Fruit fly (Drosophila melanogaster): ENCODE data around the gene rsh.

The rsh gene

dm6 chrX:13111832-13112231, 123.4 kb downstream of the rsh start (continued):
- TF ChIP-seq prd (optimal IDR thresholded peaks at IDR 0.05) (no peak), prd (GFP tag; IDR thresholded peaks at IDR 0.05) (no peak), Trl (optimal IDR thresholded peaks at IDR 0.05) (peak; percentile 56 to 68), Trl (GFP tag; optimal IDR thresholded peaks at IDR 0.05) (no peak), kni (GFP tag; optimal IDR thresholded peaks at IDR 0.05) (peak; percentile 17), Atf3 (GFP tag; optimal IDR thresholded peaks at IDR 0.05) (no peak), CG11504 (tag; optimal IDR thresholded peaks at IDR 0.05) (no peak), scrt (GFP tag; optimal IDR thresholded peaks at IDR 0.05) (peak; percentile 61), Chrac-16 (GFP tag; optimal IDR thresholded peaks at IDR 0.05) (no peak)

DNA sequence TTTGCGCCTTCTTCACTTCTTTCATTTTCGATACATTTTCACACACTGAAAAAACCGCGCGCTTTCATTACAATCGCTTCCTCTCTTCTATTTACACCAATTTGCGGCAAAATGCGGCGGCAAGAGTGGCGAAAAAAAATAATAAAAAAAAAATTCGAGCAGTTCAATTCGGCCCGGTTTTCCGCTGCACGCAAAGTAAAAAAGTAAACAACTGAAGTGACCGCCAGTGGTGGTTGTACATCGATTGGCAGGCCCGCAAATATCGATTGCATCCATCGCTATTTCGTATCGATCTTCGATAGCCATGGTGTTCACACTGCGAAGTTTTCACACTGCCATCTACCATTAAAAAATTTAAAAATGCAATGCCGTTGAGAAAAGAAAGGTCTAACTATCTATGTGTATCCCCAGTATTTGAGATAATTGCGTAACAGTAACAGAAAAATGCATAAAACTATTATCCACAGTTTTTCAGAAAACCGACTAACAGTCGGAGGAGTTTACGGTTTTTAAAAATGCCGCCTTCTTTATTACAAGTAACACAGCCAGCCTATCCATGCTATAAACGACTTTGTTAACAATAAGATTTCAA, 123.9 kb downstream of the rsh start, which contains the start of gene Chpf:
Gene Chpf, minus strand, starts transcription at position 225 of the 592 bp plus-strand sequence.
- TF ChIP-seq Rfx (GFP tag; IDR thresholded peaks at IDR 0.05) (peak; percentile 40), CG1602 (GFP tag; optimal IDR thresholded peaks at IDR 0.05) (no peak), CG8290 (GFP tag; optimal IDR thresholded peaks at IDR 0.05) (no peak), CG8290 (tag; optimal IDR thresholded peaks at IDR 0.05) (peak in 1 of 2 experiments; percentile 33), CG34422 (GFP tag; IDR thresholded peaks at IDR 0.05) (peak; percentile 73; the same call in 1 of the 3 replicates), CG17385 (GFP tag; optimal IDR thresholded peaks at IDR 0.05) (peak; percentile 6), ssp (GFP tag; IDR thresholded peaks at IDR 0.05) (peak; percentile 83), Nf-YA (GFP tag; IDR thresholded peaks at IDR 0.05) (no peak), slbo (GFP tag; IDR thresholded peaks at IDR 0.05) (peak; percentile 50; the same call in 1 of the 2 replicates), Dll (GFP tag; IDR thresholded peaks at IDR 0.05; ENCODE audit: partially characterized antibody) (peak; percentile 74; the same call in 3 of the 4 replicates), CG14860 (GFP tag; IDR thresholded peaks at IDR 0.05; ENCODE audit: partially characterized antibody) (peak; percentile 78), ems (GFP tag; optimal IDR thresholded peaks at IDR 0.05) (no peak), Jarid2 (GFP tag; optimal IDR thresholded peaks at IDR 0.05) (peak; percentile 66), CG4360 (GFP tag; IDR thresholded peaks at IDR 0.05) (no peak), unpg (GFP tag; optimal IDR thresholded peaks at IDR 0.05) (no peak), CG17829 (tag; optimal IDR thresholded peaks at IDR 0.05) (no peak), CG6791 (GFP tag; IDR thresholded peaks at IDR 0.05; ENCODE audit: partially characterized antibody) (peak; percentile 92), Myb (GFP tag; optimal IDR thresholded peaks at IDR 0.05) (peak; percentile 24), ci (GFP tag; IDR thresholded peaks at IDR 0.05) (peak; percentile 26; the same call in 1 of the 3 replicates), inv (GFP tag; IDR thresholded peaks at IDR 0.05; ENCODE audit: partially characterized antibody) (peak; percentile 79), HHEX (GFP tag; optimal IDR thresholded peaks at IDR 0.05) (no peak), ap (GFP tag; IDR thresholded peaks at IDR 0.05) (no peak), sna (GFP tag; IDR thresholded peaks at IDR 0.05; ENCODE audit: partially characterized antibody) (peak; percentile 59; the same call in 1 of the 2 replicates), prd (optimal IDR thresholded peaks at IDR 0.05) (no peak), prd (GFP tag; IDR thresholded peaks at IDR 0.05) (peak; percentile 38; the same call in 1 of the 3 replicates), CG12659 (GFP tag; optimal IDR thresholded peaks at IDR 0.05) (peak; percentile 22), Trl (optimal IDR thresholded peaks at IDR 0.05) (peak in 1 of 2 experiments; percentile 10), Trl (GFP tag; optimal IDR thresholded peaks at IDR 0.05) (no peak), sqz (GFP tag; optimal IDR thresholded peaks at IDR 0.05) (peak; percentile 50), dmrt99B (tag; optimal IDR thresholded peaks at IDR 0.05) (no peak), gfzf (GFP tag; optimal IDR thresholded peaks at IDR 0.05) (peak; percentile 16), knrl (GFP tag; IDR thresholded peaks at IDR 0.05; ENCODE audit: partially characterized antibody) (peak; percentile 83), Bteb2 (GFP tag; optimal IDR thresholded peaks at IDR 0.05) (no peak), CG9797 (GFP tag; optimal IDR thresholded peaks at IDR 0.05) (peak; percentile 3), CG30020 (tag; optimal IDR thresholded peaks at IDR 0.05) (peak; percentile 63), croc (GFP tag; conservative IDR thresholded peaks at IDR 0.05) (no peak), NC2β (GFP tag; optimal IDR thresholded peaks at IDR 0.05) (no peak), Gug (GFP tag; IDR thresholded peaks at IDR 0.05) (peak; percentile 4; the same call in 1 of the 4 replicates), sens (GFP tag) (peak; percentile 51), pzg (GFP tag; optimal IDR thresholded peaks at IDR 0.05) (peak; percentile 53), bsh (GFP tag; optimal IDR thresholded peaks at IDR 0.05) (peak in 1 of 2 experiments; percentile 25), CG15514 (GFP tag; optimal IDR thresholded peaks at IDR 0.05) (peak; percentile 25), CG7786 (GFP tag; optimal IDR thresholded peaks at IDR 0.05) (no peak)
